Worm (Caenorhabditis elegans) whole organism, L4 larva: ENCODE results near the gene B0547.2.

Source experiments
- F10B5.3 ChIP-seq: sonication (generic microtip); optimal IDR thresholded peaks from 2 replicates; lab custom pipeline; 2016; ENCODE audit warnings: mild to moderate bottlenecking, missing genetic modification characterization, missing compliant biosample characterization
- Y105C5A.15 ChIP-seq: fragments of 200-800 bp; sonication (Bioruptor generic); IDR thresholded peaks from 2 replicates; pipeline ENCODE4 v1.3.6; 2022; ENCODE audit warnings: missing genetic modification characterization, missing compliant biosample characterization
- Y48G9A.11 ChIP-seq: fragments of 200-800 bp; sonication (Bioruptor generic); IDR thresholded peaks from 2 replicates; pipeline ENCODE4 v1.3.6; 2022; ENCODE audit warnings: missing genetic modification reagents, missing genetic modification characterization, missing compliant biosample characterization
- Y5F2A.4 ChIP-seq: fragments of 200-800 bp; sonication (Bioruptor generic); optimal IDR thresholded peaks from 2 replicates; lab custom pipeline; 2018; ENCODE audit warnings: mild to moderate bottlenecking, missing genetic modification characterization, missing compliant biosample characterization
- Y75B8A.6 ChIP-seq: fragments of 200-800 bp; sonication (Bioruptor generic); IDR thresholded peaks from 2 replicates; pipeline ENCODE4 v1.3.6; 2022; ENCODE audit warnings: missing genetic modification reagents, missing genetic modification characterization, missing compliant biosample characterization
- ZK546.5 ChIP-seq, 2 experiments: sonication (generic microtip); optimal IDR thresholded peaks; 2 replicates each; lab custom pipeline; 2017; ENCODE audit warnings: missing biosample characterization in 2 of 2, missing genetic modification characterization in 2 of 2
- ama-1 ChIP-seq: fragments of 150-350 bp; optimal IDR thresholded peaks from 2 replicates; lab custom pipeline; 2014; ENCODE audit warnings: inconsistent platforms, mixed read lengths
- attf-4 ChIP-seq: sonication (generic microtip); optimal IDR thresholded peaks from 3 replicates; lab custom pipeline; 2017; ENCODE audit warnings: missing biosample characterization, missing genetic modification characterization
- ceh-20 ChIP-seq: fragments of 200-800 bp; sonication (Bioruptor generic); IDR thresholded peaks from 2 replicates; pipeline ENCODE4 v1.3.6; 2022; ENCODE audit warnings: missing genetic modification reagents, missing genetic modification characterization, missing compliant biosample characterization
- ceh-32 ChIP-seq: sonication (generic microtip); optimal IDR thresholded peaks from 2 replicates; lab custom pipeline; 2016; ENCODE audit warnings: mild to moderate bottlenecking, missing genetic modification characterization, missing compliant biosample characterization; ENCODE audit not compliant: poor library complexity
- ceh-44 ChIP-seq: fragments of 200-800 bp; sonication (Bioruptor generic); IDR thresholded peaks from 2 replicates; pipeline ENCODE4 v1.3.6; 2022; ENCODE audit warnings: missing genetic modification reagents, missing genetic modification characterization, missing compliant biosample characterization
- ceh-82 ChIP-seq: sonication (generic microtip); optimal IDR thresholded peaks from 2 replicates; lab custom pipeline; 2017; ENCODE audit warnings: missing biosample characterization, missing genetic modification characterization
- ces-1 ChIP-seq: fragments of 150-350 bp; sonication (generic microtip); optimal IDR thresholded peaks from 4 replicates; lab custom pipeline; 2014; ENCODE audit warnings: missing biosample characterization, missing genetic modification reagents, missing genetic modification characterization
- daf-16 ChIP-seq, 3 experiments: sonication (generic microtip); optimal IDR thresholded peaks; 2 replicates each; lab custom pipeline; 2016 to 2017; ENCODE audit warnings: missing genetic modification characterization in 3 of 3, missing genetic modification reagents in 3 of 3, mild to moderate bottlenecking in 2 of 3, missing compliant biosample characterization in 2 of 3, missing biosample characterization in 1 of 3, moderate library complexity in 1 of 3
- daf-19 ChIP-seq: fragments of 200-800 bp; sonication (Bioruptor generic); conservative IDR thresholded peaks from 2 replicates; pipeline ENCODE4 v1.3.6; 2022; ENCODE audit warnings: missing genetic modification characterization, missing compliant biosample characterization
- daf-8 ChIP-seq: fragments of 200-800 bp; sonication (Bioruptor generic); IDR thresholded peaks from 2 replicates; pipeline ENCODE4 v1.3.6; 2022; ENCODE audit warnings: missing genetic modification characterization, missing compliant biosample characterization
- dmd-9 ChIP-seq: fragments of 200-800 bp; sonication (Bioruptor generic); IDR thresholded peaks from 2 replicates; pipeline ENCODE4 v1.3.6; 2022; ENCODE audit warnings: missing genetic modification reagents, missing genetic modification characterization, missing compliant biosample characterization
- duxl-1 ChIP-seq: sonication (generic microtip); optimal IDR thresholded peaks from 2 replicates; lab custom pipeline; 2016; ENCODE audit warnings: mild to moderate bottlenecking, missing genetic modification characterization, moderate library complexity, missing compliant biosample characterization; ENCODE audit not compliant: poor library complexity
- dve-1 ChIP-seq: sonication (generic microtip); optimal IDR thresholded peaks from 2 replicates; lab custom pipeline; 2017; ENCODE audit warnings: antibody characterized with exemption, mild to moderate bottlenecking, missing genetic modification characterization, missing compliant biosample characterization; ENCODE audit not compliant: insufficient read depth
- egl-27 ChIP-seq: sonication (generic microtip); optimal IDR thresholded peaks from 3 replicates; lab custom pipeline; 2017; ENCODE audit warnings: missing biosample characterization, missing genetic modification reagents, missing genetic modification characterization
- hif-1 ChIP-seq, 2 experiments: sonication (generic microtip); optimal IDR thresholded peaks; 2 replicates each; lab custom pipeline; 2016 to 2017; ENCODE audit warnings: missing compliant biosample characterization in 2 of 2, missing genetic modification characterization in 2 of 2, missing genetic modification reagents in 2 of 2, missing genotype in 2 of 2, mild to moderate bottlenecking in 1 of 2
- hlh-11 ChIP-seq: fragments of 200-800 bp; sonication (Bioruptor generic); optimal IDR thresholded peaks from 2 replicates; lab custom pipeline; 2018; ENCODE audit warnings: mild to moderate bottlenecking, missing genetic modification characterization, missing compliant biosample characterization
- hlh-30 ChIP-seq: sonication (generic microtip); optimal IDR thresholded peaks from 2 replicates; lab custom pipeline; 2017; ENCODE audit warnings: antibody characterized with exemption, mild to moderate bottlenecking, missing genetic modification characterization, missing compliant biosample characterization; ENCODE audit not compliant: insufficient read depth
- jun-1 ChIP-seq: fragments of 150-350 bp; optimal IDR thresholded peaks from 2 replicates; lab custom pipeline; 2014; ENCODE audit warnings: missing biosample characterization, missing genetic modification reagents, missing genetic modification characterization
- lim-7 ChIP-seq: fragments of 200-800 bp; sonication (Bioruptor generic); IDR thresholded peaks from 2 replicates; pipeline ENCODE4 v1.3.6; 2022; ENCODE audit warnings: missing genetic modification characterization, missing compliant biosample characterization
- lin-38 ChIP-seq: fragments of 200-800 bp; sonication (Bioruptor generic); IDR thresholded peaks from 2 replicates; pipeline ENCODE4 v1.3.6; 2022; ENCODE audit warnings: missing genetic modification reagents, missing genetic modification characterization, missing compliant biosample characterization
- lin-39 ChIP-seq: fragments of 150-350 bp; optimal IDR thresholded peaks from 2 replicates; lab custom pipeline; 2014; ENCODE audit warnings: missing biosample characterization, missing genetic modification reagents, missing genetic modification characterization
- lsy-2 ChIP-seq, 2 experiments: fragments of 150-350 bp in 1 of 2; sonication (generic microtip) in 1 of 2; optimal IDR thresholded peaks; 2 replicates each; lab custom pipeline; 2014 to 2017; ENCODE audit warnings: missing biosample characterization in 2 of 2, missing genetic modification characterization in 2 of 2
- madf-5 ChIP-seq, 2 experiments: fragments of 200-800 bp; sonication (Bioruptor generic); IDR thresholded peaks; 2 replicates each; pipeline ENCODE4 v1.3.6; 2022; ENCODE audit warnings: missing compliant biosample characterization in 2 of 2, missing genetic modification characterization in 2 of 2
- mdl-1 ChIP-seq, 2 experiments: fragments of 150-350 bp in 1 of 2; sonication (generic microtip) in 1 of 2; optimal IDR thresholded peaks; 2 replicates each; lab custom pipeline; 2014 to 2017; ENCODE audit warnings: missing biosample characterization in 2 of 2, missing genetic modification characterization in 2 of 2
- mep-1 ChIP-seq: fragments of 150-350 bp; sonication (generic microtip); optimal IDR thresholded peaks from 3 replicates; lab custom pipeline; 2014; ENCODE audit warnings: missing biosample characterization, missing genetic modification characterization
- mxl-2 ChIP-seq: fragments of 200-800 bp; sonication (Bioruptor generic); conservative IDR thresholded peaks from 2 replicates; pipeline ENCODE4 v1.3.6; 2022; ENCODE audit warnings: missing genetic modification reagents, missing genetic modification characterization, missing compliant biosample characterization
- mxl-3 ChIP-seq: fragments of 200-800 bp; sonication (Bioruptor generic); optimal IDR thresholded peaks from 2 replicates; lab custom pipeline; 2018; ENCODE audit warnings: mild to moderate bottlenecking, missing genetic modification characterization, missing compliant biosample characterization
- nhr-10 ChIP-seq: fragments of 150-350 bp; optimal IDR thresholded peaks from 2 replicates; lab custom pipeline; 2014; ENCODE audit warnings: missing biosample characterization, missing genetic modification characterization
- nhr-102 ChIP-seq: sonication (generic microtip); optimal IDR thresholded peaks from 2 replicates; lab custom pipeline; 2016; ENCODE audit warnings: mild to moderate bottlenecking, missing genetic modification characterization, moderate library complexity, missing compliant biosample characterization
- nhr-11 ChIP-seq: fragments of 150-350 bp; optimal IDR thresholded peaks from 2 replicates; lab custom pipeline; 2014; ENCODE audit warnings: missing biosample characterization, missing genetic modification characterization
- nhr-111 ChIP-seq: fragments of 200-800 bp; sonication (Bioruptor generic); optimal IDR thresholded peaks from 2 replicates; lab custom pipeline; 2018; ENCODE audit warnings: mild to moderate bottlenecking, missing genetic modification characterization, missing compliant biosample characterization
- nhr-48 ChIP-seq: sonication (generic microtip); optimal IDR thresholded peaks from 2 replicates; lab custom pipeline; 2016; ENCODE audit warnings: mild to moderate bottlenecking, missing genetic modification characterization, missing compliant biosample characterization
- nhr-6 ChIP-seq: fragments of 150-350 bp; optimal IDR thresholded peaks from 2 replicates; lab custom pipeline; 2014; ENCODE audit warnings: missing biosample characterization, missing genetic modification characterization
- nhr-76 ChIP-seq: fragments of 150-350 bp; optimal IDR thresholded peaks from 2 replicates; lab custom pipeline; 2014; ENCODE audit warnings: missing biosample characterization, missing genetic modification characterization
- nhr-77 ChIP-seq: fragments of 150-350 bp; optimal IDR thresholded peaks from 2 replicates; lab custom pipeline; 2014; ENCODE audit warnings: missing biosample characterization, missing genetic modification characterization
- pqm-1 ChIP-seq: sonication (generic microtip); optimal IDR thresholded peaks from 2 replicates; lab custom pipeline; 2017; ENCODE audit warnings: missing biosample characterization, missing genetic modification characterization
- rbr-2 ChIP-seq: sonication (generic microtip); optimal IDR thresholded peaks from 2 replicates; lab custom pipeline; 2016; ENCODE audit warnings: missing genotype, missing genetic modification characterization, missing compliant biosample characterization
- skn-1 ChIP-seq: fragments of 150-350 bp; optimal IDR thresholded peaks from 2 replicates; lab custom pipeline; 2014; ENCODE audit warnings: missing biosample characterization, missing genetic modification characterization
- spr-3 ChIP-seq: fragments of 200-800 bp; sonication (Bioruptor generic); optimal IDR thresholded peaks from 2 replicates; lab custom pipeline; 2018; ENCODE audit warnings: mild to moderate bottlenecking, missing genetic modification characterization, missing compliant biosample characterization
- tag-97 ChIP-seq: fragments of 200-800 bp; sonication (Bioruptor generic); IDR thresholded peaks from 2 replicates; pipeline ENCODE4 v1.3.6; 2022; ENCODE audit warnings: missing genetic modification characterization, missing compliant biosample characterization
- tra-1 ChIP-seq: fragments of 200-800 bp; sonication (Bioruptor generic); IDR thresholded peaks from 2 replicates; pipeline ENCODE4 v1.3.6; 2022; ENCODE audit warnings: missing genetic modification reagents, missing genetic modification characterization, missing compliant biosample characterization
- unc-39 ChIP-seq: sonication (generic microtip); optimal IDR thresholded peaks from 2 replicates; lab custom pipeline; 2017; ENCODE audit warnings: missing biosample characterization, missing genetic modification characterization
- unc-62 ChIP-seq, 3 experiments: fragments of 150-350 bp in 1 of 3; sonication (generic microtip); optimal IDR thresholded peaks in 2 of 3; peaks in 1 of 3; 1 replicate in 1 of 3; 2 replicates in 2 of 3; lab custom pipeline; 2014 to 2017; ENCODE audit warnings: missing biosample characterization in 3 of 3, missing genetic modification characterization in 3 of 3, missing genetic modification reagents in 3 of 3, missing genotype in 1 of 3
- zfp-2 ChIP-seq: sonication (generic microtip); optimal IDR thresholded peaks from 2 replicates; lab custom pipeline; 2016; ENCODE audit warnings: mild to moderate bottlenecking, missing genetic modification characterization, missing compliant biosample characterization
- zip-2 ChIP-seq: fragments of 150-350 bp; optimal IDR thresholded peaks from 2 replicates; lab custom pipeline; 2014; ENCODE audit warnings: missing biosample characterization, missing genetic modification characterization

The B0547.2 gene

ce11 chrIV:5604465-5604864, 41.3 kb upstream of the B0547.2 start (continued):
- TF ChIP-seq ceh-20 (GFP tag; lab: Robert Waterston, UW) (no peak), daf-19 (GFP tag; lab: Robert Waterston, UW) (no peak), Y75B8A.6 (GFP tag; lab: Robert Waterston, UW) (no peak), mep-1 (tag; lab: Kevin White, UChicago) (peak; percentile 82), ceh-32 (no peak), daf-8 (no peak), unc-62 (GFP tag; optimal IDR thresholded peaks at IDR 0.05 in 1 of 2; lab: Kevin White, UChicago) (peak in 1 of 2 experiments; percentile 67), unc-62 (tag; optimal IDR thresholded peaks at IDR 0.05; lab: Kevin White, UChicago) (no peak), duxl-1 (tag; lab: Kevin White, UChicago) (no peak), hlh-11 (peak; percentile 92), jun-1 (tag; lab: Kevin White, UChicago) (no peak), egl-27 (no peak), dve-1 (tag; lab: Kevin White, UChicago) (peak; percentile 98), nhr-111 (GFP tag; lab: Kevin White, UChicago) (no peak), pqm-1 (tag; lab: Kevin White, UChicago) (no peak), nhr-10 (tag; lab: Kevin White, UChicago) (no peak), lsy-2 (tag; optimal IDR thresholded peaks at IDR 0.05; lab: Kevin White, UChicago) (peak; percentile 39 to 84), mdl-1 (tag; optimal IDR thresholded peaks at IDR 0.05; lab: Kevin White, UChicago) (peak; percentile 52 to 92), Y48G9A.11 (GFP tag; lab: Robert Waterston, UW) (no peak), daf-16 (GFP tag; optimal IDR thresholded peaks at IDR 0.05; lab: Kevin White, UChicago) (peak; percentile 66 to 98), daf-16 (tag; optimal IDR thresholded peaks at IDR 0.05; lab: Kevin White, UChicago) (peak; percentile 99), lim-7 (GFP tag; lab: Robert Waterston, UW) (no peak), ces-1 (GFP tag; lab: Kevin White, UChicago) (no peak), skn-1 (tag; lab: Kevin White, UChicago) (no peak), attf-4 (tag; lab: Kevin White, UChicago) (no peak), Y105C5A.15 (GFP tag; lab: Robert Waterston, UW) (no peak), nhr-6 (tag; lab: Kevin White, UChicago) (no peak), madf-5 (GFP tag; IDR thresholded peaks at IDR 0.05; lab: Robert Waterston, UW) (no peak), hlh-30 (tag; lab: Kevin White, UChicago) (peak; percentile 98), tag-97 (GFP tag; lab: Robert Waterston, UW) (0 out of 2 replicates have a peak, but pooled peaks have one; percentile 49), mxl-3 (GFP tag; lab: Kevin White, UChicago) (peak; percentile 52), lin-39 (tag; lab: Kevin White, UChicago) (no peak), ceh-82 (tag; lab: Kevin White, UChicago) (no peak), rbr-2 (tag; lab: Kevin White, UChicago) (peak; percentile 69), nhr-48 (tag; lab: Kevin White, UChicago) (peak; percentile 53), Y5F2A.4 (GFP tag; lab: Kevin White, UChicago) (no peak), F10B5.3 (tag; lab: Kevin White, UChicago) (no peak), mxl-2 (no peak), spr-3 (GFP tag; lab: Kevin White, UChicago) (no peak), zip-2 (no peak), ama-1 (lab: Kevin White, UChicago) (peak; percentile 72), zfp-2 (tag; lab: Kevin White, UChicago) (no peak), nhr-102 (peak; percentile 62), dmd-9 (GFP tag; lab: Robert Waterston, UW) (no peak), ZK546.5 (tag; optimal IDR thresholded peaks at IDR 0.05; lab: Kevin White, UChicago) (no peak), ceh-44 (GFP tag; lab: Robert Waterston, UW) (no peak), tra-1 (no peak), nhr-77 (tag; lab: Kevin White, UChicago) (peak; percentile 30), lin-38 (GFP tag; lab: Robert Waterston, UW) (no peak), unc-39 (tag; lab: Kevin White, UChicago) (no peak), nhr-76 (tag; lab: Kevin White, UChicago) (no peak), nhr-11 (tag; lab: Kevin White, UChicago) (peak; percentile 92), hif-1 (tag; optimal IDR thresholded peaks at IDR 0.05; lab: Kevin White, UChicago) (peak; percentile 83 to 97)
